Worm (Caenorhabditis elegans) whole organism, L1 larva: ENCODE results near the gene nhr-206.

Source experiments
- blmp-1 ChIP-seq: fragments of 150-350 bp; optimal IDR thresholded peaks from 2 replicates; lab custom pipeline; 2014; ENCODE audit warnings: missing biosample characterization, missing genetic modification characterization
- ceh-63 ChIP-seq: fragments of 200-800 bp; sonication (Bioruptor generic); optimal IDR thresholded peaks from 2 replicates; lab custom pipeline; 2018; ENCODE audit warnings: mild to moderate bottlenecking, missing genetic modification characterization, missing compliant biosample characterization
- ceh-82 ChIP-seq, 3 experiments: fragments of 150-350 bp in 1 of 3; sonication (generic microtip) in 2 of 3; optimal IDR thresholded peaks; 2 replicates each; lab custom pipeline; 2014 to 2017; ENCODE audit warnings: missing biosample characterization in 3 of 3, missing genetic modification characterization in 3 of 3
- fkh-10 ChIP-seq: sonication (generic microtip); optimal IDR thresholded peaks from 2 replicates; lab custom pipeline; 2017; ENCODE audit warnings: missing biosample characterization, missing genetic modification reagents, missing genetic modification characterization
- fkh-4 ChIP-seq: sonication (generic microtip); optimal IDR thresholded peaks from 2 replicates; lab custom pipeline; 2016; ENCODE audit warnings: missing compliant biosample characterization, missing genetic modification characterization, borderline replicate concordance
- fos-1 ChIP-seq: fragments of 150-350 bp; optimal IDR thresholded peaks from 2 replicates; lab custom pipeline; 2014; ENCODE audit warnings: missing biosample characterization, missing genetic modification characterization
- isw-1 ChIP-seq: fragments of 200-800 bp; sonication (Bioruptor generic); IDR thresholded peaks from 2 replicates; pipeline ENCODE4 v1.3.6; 2022; ENCODE audit warnings: missing genetic modification characterization, missing compliant biosample characterization
- lin-14 ChIP-seq: fragments of 200-800 bp; sonication (Bioruptor generic); optimal IDR thresholded peaks from 2 replicates; lab custom pipeline; 2018; ENCODE audit warnings: mild to moderate bottlenecking, missing genetic modification characterization, moderate library complexity, missing compliant biosample characterization
- lin-15B ChIP-seq: fragments of 150-350 bp; sonication (generic microtip); optimal IDR thresholded peaks from 3 replicates; lab custom pipeline; 2014; ENCODE audit warnings: missing biosample characterization, missing genetic modification characterization
- nhr-90 ChIP-seq: sonication (generic microtip); optimal IDR thresholded peaks from 2 replicates; lab custom pipeline; 2016; ENCODE audit warnings: mild to moderate bottlenecking, missing genetic modification characterization, missing compliant biosample characterization; ENCODE audit not compliant: poor library complexity
- rnt-1 ChIP-seq: sonication (generic microtip); optimal IDR thresholded peaks from 2 replicates; lab custom pipeline; 2016; ENCODE audit warnings: mild to moderate bottlenecking, missing genetic modification characterization, moderate library complexity, missing compliant biosample characterization
- sox-4 ChIP-seq: sonication (generic microtip); optimal IDR thresholded peaks from 2 replicates; lab custom pipeline; 2016; ENCODE audit warnings: missing genetic modification characterization, missing compliant biosample characterization

DNA sequence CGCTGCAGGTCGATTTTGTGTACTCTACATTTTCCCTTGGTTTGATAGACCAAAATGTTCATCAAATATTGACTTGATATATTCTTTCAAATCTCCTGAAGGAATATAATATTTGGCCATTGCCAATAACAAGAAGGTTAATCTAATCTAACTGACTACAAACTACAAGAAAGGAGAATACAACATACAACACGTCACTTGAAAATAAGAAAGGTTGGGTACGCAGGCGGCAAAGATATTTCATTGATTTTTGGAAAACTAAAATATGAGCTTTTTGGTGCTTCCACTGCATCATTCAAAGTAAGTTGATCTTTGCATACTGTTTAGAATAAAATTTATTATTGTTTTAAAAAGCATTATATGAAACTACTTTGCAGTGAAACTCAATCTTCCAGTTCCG lies 6.3 kb downstream of the nhr-206 start, which contains the start of gene nhr-209:
- TF ChIP-seq blmp-1 (tag; lab: Kevin White, UChicago): no peak
- TF ChIP-seq rnt-1 (tag; lab: Kevin White, UChicago): no peak
- TF ChIP-seq fos-1: no peak
- no peak for TF ChIP-seq fkh-10 (GFP tag; lab: Kevin White, UChicago)
- TF ChIP-seq nhr-90 (tag; lab: Kevin White, UChicago): no peak
- TF ChIP-seq lin-14 (GFP tag; lab: Kevin White, UChicago): no peak
- TF ChIP-seq lin-15B: no peak
- TF ChIP-seq isw-1 (GFP tag; lab: Robert Waterston, UW): no peak
- no peak for TF ChIP-seq fkh-4 (tag; lab: Kevin White, UChicago)
- TF ChIP-seq sox-4: no peak
- no peak for TF ChIP-seq ceh-63 (GFP tag; lab: Kevin White, UChicago)
- TF ChIP-seq ceh-82 (tag; optimal IDR thresholded peaks at IDR 0.05; lab: Kevin White, UChicago): no peak
